Worm (Caenorhabditis elegans): ENCODE data around the gene F56F10.2.

ce11 chrX:825375-825774, 34.0 kb upstream of the F56F10.2 start, which contains the start of gene daf-3:
- TF ChIP-seq pha-4 (tag; optimal IDR thresholded peaks at IDR 0.05) (no peak), hlh-15 (tag; optimal IDR thresholded peaks at IDR 0.05) (no peak), pag-3 (tag; optimal IDR thresholded peaks at IDR 0.05; ENCODE audit: borderline replicate concordance) (no peak), pqm-1 (tag; optimal IDR thresholded peaks at IDR 0.05) (no peak), nfya-1 (tag; optimal IDR thresholded peaks at IDR 0.05) (no peak), odd-2 (tag; optimal IDR thresholded peaks at IDR 0.05) (no peak), ceh-48 (tag; optimal IDR thresholded peaks at IDR 0.05) (no peak), ceh-24 (tag; optimal IDR thresholded peaks at IDR 0.05) (no peak), tbx-2 (tag; optimal IDR thresholded peaks at IDR 0.05) (no peak), C38D4.7 (GFP tag; optimal IDR thresholded peaks at IDR 0.05) (no peak), unc-3 (GFP tag; conservative IDR thresholded peaks at IDR 0.05) (no peak), unc-3 (tag; optimal IDR thresholded peaks at IDR 0.05) (no peak), sox-4 (tag; optimal IDR thresholded peaks at IDR 0.05) (no peak), gmeb-2 (tag; optimal IDR thresholded peaks at IDR 0.05) (no peak)
